Worm (Caenorhabditis elegans): ENCODE data around the gene lin-3.

DNA sequence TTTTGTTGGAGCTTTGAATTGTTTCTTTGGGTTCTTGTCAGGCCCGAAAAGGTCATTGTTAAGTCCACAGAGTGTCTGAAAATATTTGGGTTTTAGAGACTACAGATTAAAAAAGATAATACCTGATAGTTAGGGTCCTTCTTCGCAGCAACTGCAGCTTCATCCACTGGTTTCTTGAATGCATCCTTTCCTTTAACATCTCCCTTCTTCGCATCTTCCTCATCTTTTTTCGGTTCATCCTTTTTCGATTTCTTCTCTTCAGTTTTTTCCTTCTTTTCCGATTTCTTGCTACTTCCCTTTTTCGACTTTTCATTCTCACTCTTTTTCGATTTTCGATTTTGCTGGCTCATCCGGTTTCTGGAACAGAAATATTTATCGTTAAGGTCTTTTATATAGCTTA is 49.4 kb downstream of the lin-3 start:
- TF ChIP-seq nhr-232 (tag; optimal IDR thresholded peaks at IDR 0.05), result no peak
- TF ChIP-seq ama-1 (optimal IDR thresholded peaks at IDR 0.05), result no peak
- no peak for TF ChIP-seq fkh-6 (tag; optimal IDR thresholded peaks at IDR 0.05)
- no peak for TF ChIP-seq unc-55 (GFP tag; optimal IDR thresholded peaks at IDR 0.05)
- no peak for TF ChIP-seq ets-4 (tag; optimal IDR thresholded peaks at IDR 0.05)
- TF ChIP-seq ceh-24 (tag; optimal IDR thresholded peaks at IDR 0.05), result no peak
- no peak for TF ChIP-seq fkh-10 (GFP tag; optimal IDR thresholded peaks at IDR 0.05)
- no peak for TF ChIP-seq ceh-9 (tag; optimal IDR thresholded peaks at IDR 0.05)
- no peak for TF ChIP-seq unc-3 (GFP tag; conservative IDR thresholded peaks at IDR 0.05)
- no peak for TF ChIP-seq unc-3 (tag; optimal IDR thresholded peaks at IDR 0.05)
- TF ChIP-seq dve-1 (tag; optimal IDR thresholded peaks at IDR 0.05), result no peak
